Worm (Caenorhabditis elegans): ENCODE measurements around the gene C15H11.11.

- TF ChIP-seq nhr-28 (tag; optimal IDR thresholded peaks at IDR 0.05) (no peak), nhr-12 (tag; optimal IDR thresholded peaks at IDR 0.05) (no peak), blmp-1 (tag; optimal IDR thresholded peaks at IDR 0.05) (no peak), ztf-11 (tag; optimal IDR thresholded peaks at IDR 0.05) (no peak), tbx-8 (GFP tag; optimal IDR thresholded peaks at IDR 0.05) (no peak)
These were observed 11.9 kb downstream of the C15H11.11 start for ce11 chrV:14427069-14427825.

All from whole organism, mixed stage, embryonic.